Worm (Caenorhabditis elegans): ENCODE results near the gene ZC449.7.

ce11 chrX:5060756-5061155, 46.9 kb downstream of the ZC449.7 start, which contains the start of gene C24H10.3:
- no peak for TF ChIP-seq nfya-1 (tag; optimal IDR thresholded peaks at IDR 0.05; ENCODE audit: borderline replicate concordance, insufficient read depth)
- no peak for TF ChIP-seq xnd-1 (tag; optimal IDR thresholded peaks at IDR 0.05)
- TF ChIP-seq madf-3 (GFP tag; IDR thresholded peaks at IDR 0.05): no peak
- TF ChIP-seq die-1 (tag; optimal IDR thresholded peaks at IDR 0.05): no peak
- TF ChIP-seq pha-4 (tag; optimal IDR thresholded peaks at IDR 0.05): no peak
- TF ChIP-seq unc-62 (GFP tag; optimal IDR thresholded peaks at IDR 0.05): no peak
- no peak for TF ChIP-seq rec-8 (tag; optimal IDR thresholded peaks at IDR 0.05)
- no peak for TF ChIP-seq gei-17 (GFP tag; optimal IDR thresholded peaks at IDR 0.05)
- TF ChIP-seq F55B11.4 (tag; optimal IDR thresholded peaks at IDR 0.05; ENCODE audit: borderline replicate concordance, insufficient read depth): no peak
- no peak for TF ChIP-seq Y67H2A.10 (GFP tag; conservative IDR thresholded peaks at IDR 0.05)
- no peak for TF ChIP-seq sptf-2 (GFP tag; optimal IDR thresholded peaks at IDR 0.05)
- TF ChIP-seq dpl-1 (GFP tag; optimal IDR thresholded peaks at IDR 0.05): no peak
- TF ChIP-seq B0336.3 (GFP tag; IDR thresholded peaks at IDR 0.05): no peak
- TF ChIP-seq F37B4.10 (GFP tag; IDR thresholded peaks at IDR 0.05): no peak
